Worm (Caenorhabditis elegans) whole organism, L3 larva: ENCODE measurements around the gene K12B6.4.
A peak's percentile ranks its signal among the peaks of the same experiment; 100 is the strongest.

Source experiments
- ZK546.5 ChIP-seq: sonication (generic microtip); optimal IDR thresholded peaks from 2 replicates; lab custom pipeline; 2017; ENCODE audit warnings: missing biosample characterization, missing genetic modification characterization
- aly-2 ChIP-seq: fragments of 150-350 bp; optimal IDR thresholded peaks from 2 replicates; lab custom pipeline; 2014; ENCODE audit warnings: missing biosample characterization, missing genetic modification characterization
- ama-1 ChIP-seq: fragments of 150-350 bp; optimal IDR thresholded peaks from 2 replicates; lab custom pipeline; 2018
- ceh-16 ChIP-seq: sonication (generic microtip); optimal IDR thresholded peaks from 2 replicates; lab custom pipeline; 2017; ENCODE audit warnings: missing biosample characterization, missing genetic modification characterization
- ceh-82 ChIP-seq: fragments of 150-350 bp; optimal IDR thresholded peaks from 2 replicates; lab custom pipeline; 2014; ENCODE audit warnings: missing biosample characterization, missing genetic modification characterization
- egl-27 ChIP-seq: sonication (generic microtip); optimal IDR thresholded peaks from 4 replicates; lab custom pipeline; 2017; ENCODE audit warnings: missing biosample characterization, missing genetic modification reagents, missing genetic modification characterization
- elt-2 ChIP-seq: sonication (generic microtip); optimal IDR thresholded peaks from 2 replicates; lab custom pipeline; 2016; ENCODE audit warnings: missing genetic modification reagents, mild to moderate bottlenecking, missing genetic modification characterization, missing compliant biosample characterization
- elt-3 ChIP-seq, 3 experiments: fragments of 150-350 bp in 1 of 3; sonication (generic microtip) in 2 of 3; optimal IDR thresholded peaks; 2 replicates in 2 of 3; 4 replicates in 1 of 3; lab custom pipeline; 2014 to 2017; ENCODE audit warnings: missing biosample characterization in 3 of 3, missing genetic modification characterization in 3 of 3
- fkh-2 ChIP-seq: fragments of 150-350 bp; optimal IDR thresholded peaks from 2 replicates; lab custom pipeline; 2014; ENCODE audit warnings: missing biosample characterization, missing genetic modification reagents, missing genetic modification characterization
- jun-1 ChIP-seq: fragments of 150-350 bp; optimal IDR thresholded peaks from 2 replicates; lab custom pipeline; 2014; ENCODE audit warnings: missing biosample characterization, missing genetic modification reagents, missing genetic modification characterization
- lsy-12 ChIP-seq: sonication (generic microtip); optimal IDR thresholded peaks from 2 replicates; lab custom pipeline; 2016; ENCODE audit warnings: mild to moderate bottlenecking, missing genetic modification characterization, missing compliant biosample characterization
- mdl-1 ChIP-seq: fragments of 150-350 bp; optimal IDR thresholded peaks from 2 replicates; lab custom pipeline; 2014; ENCODE audit warnings: missing biosample characterization, missing genetic modification characterization
- nfya-1 ChIP-seq: sonication (generic microtip); optimal IDR thresholded peaks from 2 replicates; lab custom pipeline; 2017; ENCODE audit warnings: missing genetic modification characterization, mild to moderate bottlenecking, missing compliant biosample characterization, antibody characterized with exemption, moderate library complexity; ENCODE audit not compliant: insufficient read depth
- nhr-11 ChIP-seq: fragments of 150-350 bp; optimal IDR thresholded peaks from 2 replicates; lab custom pipeline; 2014; ENCODE audit warnings: missing biosample characterization, missing genetic modification characterization
- nhr-12 ChIP-seq: fragments of 150-350 bp; optimal IDR thresholded peaks from 2 replicates; lab custom pipeline; 2014; ENCODE audit warnings: missing biosample characterization, missing genetic modification characterization
- nhr-23 ChIP-seq: fragments of 150-350 bp; optimal IDR thresholded peaks from 2 replicates; lab custom pipeline; 2014; ENCODE audit warnings: missing biosample characterization, missing genetic modification reagents, missing genetic modification characterization
- nhr-237 ChIP-seq: fragments of 150-350 bp; optimal IDR thresholded peaks from 2 replicates; lab custom pipeline; 2014; ENCODE audit warnings: missing biosample characterization, missing genetic modification characterization
- nhr-25 ChIP-seq: sonication (generic microtip); optimal IDR thresholded peaks from 2 replicates; lab custom pipeline; 2017; ENCODE audit warnings: missing biosample characterization, missing genetic modification characterization
- nhr-28 ChIP-seq: fragments of 150-350 bp; optimal IDR thresholded peaks from 2 replicates; lab custom pipeline; 2014; ENCODE audit warnings: missing biosample characterization, missing genetic modification characterization
- nhr-43 ChIP-seq: sonication (generic microtip); optimal IDR thresholded peaks from 2 replicates; lab custom pipeline; 2016; ENCODE audit warnings: mild to moderate bottlenecking, missing genetic modification characterization, missing compliant biosample characterization; ENCODE audit not compliant: poor library complexity, severe bottlenecking
- nhr-67 ChIP-seq: fragments of 150-350 bp; optimal IDR thresholded peaks from 2 replicates; lab custom pipeline; 2014; ENCODE audit warnings: missing biosample characterization, missing genetic modification characterization
- nhr-76 ChIP-seq: fragments of 150-350 bp; sonication (generic microtip); optimal IDR thresholded peaks from 5 replicates; lab custom pipeline; 2014; ENCODE audit warnings: missing biosample characterization, missing genetic modification characterization
- nhr-77 ChIP-seq: fragments of 150-350 bp; optimal IDR thresholded peaks from 2 replicates; lab custom pipeline; 2014; ENCODE audit warnings: missing biosample characterization, missing genetic modification characterization
- snpc-4 ChIP-seq: fragments of 150-350 bp; optimal IDR thresholded peaks from 2 replicates; lab custom pipeline; 2014; ENCODE audit warnings: missing biosample characterization, missing genetic modification characterization
- tbx-2 ChIP-seq: sonication (generic microtip); optimal IDR thresholded peaks from 2 replicates; lab custom pipeline; 2016; ENCODE audit warnings: mild to moderate bottlenecking, missing genetic modification characterization, missing compliant biosample characterization
- unc-39 ChIP-seq: sonication (generic microtip); optimal IDR thresholded peaks from 4 replicates; lab custom pipeline; 2017; ENCODE audit warnings: missing biosample characterization, missing genetic modification characterization
- ztf-11 ChIP-seq: fragments of 150-350 bp; optimal IDR thresholded peaks from 2 replicates; lab custom pipeline; 2014; ENCODE audit warnings: missing biosample characterization, missing genetic modification characterization

The K12B6.4 gene

ce11 chrV:6281175-6281574 lies at the start of gene K12B6.4, which contains the start of gene spe-49:
K12B6.4 (minus strand) TSS chrV:6281275.
spe-49 (plus strand) TSS chrV:6281359.
- TF ChIP-seq fkh-2 (no peak), ztf-11 (tag; lab: Kevin White, UChicago) (no peak), tbx-2 (no peak), mdl-1 (no peak), nhr-67 (no peak)

- TF ChIP-seq jun-1 (tag; lab: Kevin White, UChicago) (no peak), nhr-237 (no peak), lsy-12 (tag; lab: Kevin White, UChicago) (no peak), fkh-2 (no peak), ceh-16 (tag; lab: Kevin White, UChicago) (no peak), nhr-25 (tag; lab: Kevin White, UChicago) (no peak), snpc-4 (tag; lab: Kevin White, UChicago) (no peak)
These were observed 47.8 kb upstream of the K12B6.4 start, which contains the start of gene T28C12.2 for ce11 chrV:6328897-6329296. T28C12.2 (plus strand) TSS chrV:6329197.

ce11 chrV:6326980-6327379 lies 45.9 kb upstream of the K12B6.4 start, which contains the start of gene fbxa-202:
fbxa-202 (plus strand) TSS chrV:6327280.
- TF ChIP-seq nhr-43 (tag; lab: Kevin White, UChicago) = no peak
- no peak for TF ChIP-seq nhr-28 (tag; lab: Kevin White, UChicago)
- TF ChIP-seq lsy-12 (tag; lab: Kevin White, UChicago) = no peak
- TF ChIP-seq ztf-11 (tag; lab: Kevin White, UChicago) = no peak
- no peak for TF ChIP-seq nhr-11 (tag; lab: Kevin White, UChicago)
- TF ChIP-seq ceh-82 = no peak

- no peak for TF ChIP-seq ZK546.5
- peak in 1 of 3 experiments; percentile 33 for TF ChIP-seq elt-3 (tag; optimal IDR thresholded peaks at IDR 0.05; lab: Kevin White, UChicago)
- peak; percentile 9 for TF ChIP-seq ama-1 (lab: Kevin White, UChicago)
These were observed 45.3 kb upstream of the K12B6.4 start for ce11 chrV:6326394-6326793.

- no peak for TF ChIP-seq elt-3 (tag; optimal IDR thresholded peaks at IDR 0.05; lab: Kevin White, UChicago)
- no peak for TF ChIP-seq nhr-77 (tag; lab: Kevin White, UChicago)
- TF ChIP-seq elt-2 (tag; lab: Kevin White, UChicago) = no peak
- no peak for TF ChIP-seq nhr-25 (tag; lab: Kevin White, UChicago)
- TF ChIP-seq nhr-237 = no peak
- TF ChIP-seq ztf-11 (tag; lab: Kevin White, UChicago) = no peak
- TF ChIP-seq aly-2 (tag; lab: Kevin White, UChicago) = no peak
These were observed 42.5 kb upstream of the K12B6.4 start for ce11 chrV:6323602-6324001.

- TF ChIP-seq nhr-25 (tag; lab: Kevin White, UChicago) (peak; percentile 68), unc-39 (tag; lab: Kevin White, UChicago) (no peak), lsy-12 (tag; lab: Kevin White, UChicago) (no peak), nhr-237 (no peak), nhr-11 (tag; lab: Kevin White, UChicago) (no peak), nhr-43 (tag; lab: Kevin White, UChicago) (peak; percentile 20), egl-27 (no peak), nhr-23 (tag; lab: Kevin White, UChicago) (peak; percentile 53), nhr-12 (tag; lab: Kevin White, UChicago) (no peak)
- TF ChIP-seq, all 47 proteins: peak for 3
These were observed 41.8 kb upstream of the K12B6.4 start for ce11 chrV:6322749-6323367.

ce11 chrV:6321733-6322198 lies 40.7 kb upstream of the K12B6.4 start, which contains the start of gene T28C12.15:
T28C12.15 (minus strand) TSS chrV:6321783.
- TF ChIP-seq nfya-1 (no peak), nhr-76 (tag; lab: Kevin White, UChicago) (no peak), nhr-12 (tag; lab: Kevin White, UChicago) (no peak), ZK546.5 (no peak)
